Fruit fly (Drosophila melanogaster): ENCODE measurements around the gene CG6793.
A peak's percentile ranks its signal among the peaks of the same experiment; 100 is the strongest.

CG6793 gene

DNA sequence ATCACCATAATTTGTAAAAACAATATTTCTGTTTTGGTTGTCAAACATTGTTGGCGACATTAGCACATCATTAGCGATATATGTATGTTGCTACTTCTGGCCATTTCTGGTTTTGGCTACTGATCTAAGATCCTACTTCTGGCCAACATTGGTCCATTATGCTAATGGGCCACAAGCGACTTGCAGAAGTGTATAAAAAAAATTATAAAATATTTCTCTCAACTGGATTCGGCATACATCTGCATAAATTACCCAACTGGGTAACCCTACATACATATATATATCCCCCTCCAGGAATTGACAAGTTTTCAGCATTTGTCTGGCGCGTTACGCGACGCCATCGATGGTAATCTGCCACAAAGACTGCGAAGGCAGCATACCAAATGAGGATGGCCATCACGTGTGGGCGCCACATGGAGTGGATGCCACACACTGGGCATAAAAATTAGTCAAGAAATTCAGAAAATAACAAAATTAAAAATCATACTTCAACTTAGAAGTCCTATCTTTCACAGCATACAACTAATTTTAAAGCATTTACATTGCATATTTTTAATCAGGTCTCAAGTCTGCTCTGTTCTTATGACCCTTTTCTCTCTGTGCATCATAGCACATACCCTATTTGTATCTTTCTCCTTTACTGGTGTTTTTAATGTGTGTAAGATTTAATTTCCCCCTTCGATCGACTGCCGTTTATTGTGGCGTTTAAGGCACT is 4.6 kb upstream of the CG6793 start (continued):
- TF ChIP-seq CG6808 (GFP tag; optimal IDR thresholded peaks at IDR 0.05): peak; percentile 49
- peak; percentile 14 for TF ChIP-seq topi (GFP tag; optimal IDR thresholded peaks at IDR 0.05)
- no peak for TF ChIP-seq CG6792 (GFP tag; optimal IDR thresholded peaks at IDR 0.05)
- TF ChIP-seq Hr38 (GFP tag; optimal IDR thresholded peaks at IDR 0.05): no peak
- peak; percentile 31 for TF ChIP-seq CG32006 (GFP tag; optimal IDR thresholded peaks at IDR 0.05)
- TF ChIP-seq dsx (GFP tag; optimal IDR thresholded peaks at IDR 0.05; ENCODE audit: poor library complexity, severe bottlenecking): peak; percentile 43
- TF ChIP-seq spab (GFP tag; optimal IDR thresholded peaks at IDR 0.05): peak; percentile 44
- peak; percentile 9 for TF ChIP-seq fd59A (GFP tag; optimal IDR thresholded peaks at IDR 0.05)
- TF ChIP-seq vri (GFP tag; optimal IDR thresholded peaks at IDR 0.05): no peak
- TF ChIP-seq Met (GFP tag; optimal IDR thresholded peaks at IDR 0.05): no peak
- no peak for TF ChIP-seq CG8632 (GFP tag; optimal IDR thresholded peaks at IDR 0.05)
- peak; percentile 55 for TF ChIP-seq CG3919 (GFP tag; optimal IDR thresholded peaks at IDR 0.05)
- TF ChIP-seq Smox (GFP tag; optimal IDR thresholded peaks at IDR 0.05): no peak
- TF ChIP-seq fd85E (GFP tag; optimal IDR thresholded peaks at IDR 0.05): no peak
- TF ChIP-seq CG16779 (tag; optimal IDR thresholded peaks at IDR 0.05): no peak
- peak; percentile 71 for TF ChIP-seq Eip78C (GFP tag)
- no peak for TF ChIP-seq Sox15 (GFP tag; optimal IDR thresholded peaks at IDR 0.05)
- peak; percentile 27 for TF ChIP-seq Hr4 (GFP tag; optimal IDR thresholded peaks at IDR 0.05)
- no peak for TF ChIP-seq Eip75B (GFP tag; optimal IDR thresholded peaks at IDR 0.05)
- peak; percentile 34; the same call in 1 of the 2 replicates for TF ChIP-seq Gug (GFP tag; IDR thresholded peaks at IDR 0.05)
- no peak for TF ChIP-seq dac (GFP tag; optimal IDR thresholded peaks at IDR 0.05)
- no peak for TF ChIP-seq Ets21C (GFP tag; optimal IDR thresholded peaks at IDR 0.05)
- no peak for TF ChIP-seq Lpt (GFP tag; optimal IDR thresholded peaks at IDR 0.05)
- TF ChIP-seq achi (GFP tag; optimal IDR thresholded peaks at IDR 0.05): peak; percentile 21
- TF ChIP-seq CG11294 (GFP tag; IDR thresholded peaks at IDR 0.05): no peak
- TF ChIP-seq lz (GFP tag; optimal IDR thresholded peaks at IDR 0.05): no peak
- TF ChIP-seq OdsH (GFP tag; optimal IDR thresholded peaks at IDR 0.05): no peak
- peak in 1 of 2 experiments; percentile 29 for TF ChIP-seq ss (GFP tag; optimal IDR thresholded peaks at IDR 0.05)
- peak; percentile 49 for TF ChIP-seq CG3032 (tag; optimal IDR thresholded peaks at IDR 0.05)
- TF ChIP-seq fkh (GFP tag; optimal IDR thresholded peaks at IDR 0.05): no peak
- TF ChIP-seq CG10631 (GFP tag; optimal IDR thresholded peaks at IDR 0.05): no peak
- TF ChIP-seq CG9139 (GFP tag; optimal IDR thresholded peaks at IDR 0.05): no peak
- no peak for TF ChIP-seq Hr39 (GFP tag; optimal IDR thresholded peaks at IDR 0.05)
- no peak for TF ChIP-seq Eip93F (GFP tag; optimal IDR thresholded peaks at IDR 0.05)
- no peak for TF ChIP-seq CG31627 (GFP tag; optimal IDR thresholded peaks at IDR 0.05)
- TF ChIP-seq CG6276 (GFP tag; optimal IDR thresholded peaks at IDR 0.05): no peak
- TF ChIP-seq CG15336 (GFP tag; IDR thresholded peaks at IDR 0.05): peak; percentile 51; the same call in 1 of the 2 replicates
- no peak for TF ChIP-seq salr (GFP tag; optimal IDR thresholded peaks at IDR 0.05)
- no peak for TF ChIP-seq CG4318 (GFP tag; optimal IDR thresholded peaks at IDR 0.05)
- TF ChIP-seq CG8319 (GFP tag; optimal IDR thresholded peaks at IDR 0.05): no peak
- no peak for TF ChIP-seq Sox102F (GFP tag; optimal IDR thresholded peaks at IDR 0.05)

DNA sequence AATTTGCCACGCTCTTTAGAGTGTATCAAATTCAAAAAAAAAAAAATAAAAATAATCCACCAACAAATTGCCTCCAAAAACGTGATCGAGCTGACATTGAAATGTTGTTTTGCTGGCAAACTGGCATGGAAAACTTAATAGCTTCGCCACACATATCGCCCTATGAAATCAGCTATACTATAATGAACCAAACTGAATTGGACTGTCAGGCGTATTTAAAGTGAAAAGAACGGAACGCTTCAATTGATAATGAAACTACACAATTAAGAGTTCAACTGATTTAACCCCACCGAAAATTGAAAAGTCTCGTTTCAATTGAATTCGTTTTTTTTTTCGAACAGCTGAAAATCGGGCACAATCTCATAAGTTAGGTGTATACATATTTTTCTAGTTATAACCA is 3.1 kb upstream of the CG6793 start:
- TF ChIP-seq Sox15 (GFP tag; optimal IDR thresholded peaks at IDR 0.05) (no peak), CG6808 (GFP tag; optimal IDR thresholded peaks at IDR 0.05) (no peak)
